Worm (Caenorhabditis elegans) whole organism, L1 larva: Measurements from ENCODE around the gene R13A5.7.

Source experiments
- alr-1 ChIP-seq: fragments of 200-800 bp; sonication (Bioruptor generic); optimal IDR thresholded peaks from 2 replicates; lab custom pipeline; 2018; ENCODE audit warnings: borderline replicate concordance, mild to moderate bottlenecking, missing genetic modification characterization, missing compliant biosample characterization
- ama-1 ChIP-seq: fragments of 150-350 bp; optimal IDR thresholded peaks from 2 replicates; lab custom pipeline; 2014
- ces-1 ChIP-seq: fragments of 150-350 bp; optimal IDR thresholded peaks from 2 replicates; lab custom pipeline; 2014; ENCODE audit warnings: missing biosample characterization, missing genetic modification reagents, missing genetic modification characterization
- dsc-1 ChIP-seq: sonication (generic microtip); optimal IDR thresholded peaks from 2 replicates; lab custom pipeline; 2016; ENCODE audit warnings: mild to moderate bottlenecking, missing genetic modification characterization, missing compliant biosample characterization
- jun-1 ChIP-seq: fragments of 150-350 bp; optimal IDR thresholded peaks from 2 replicates; lab custom pipeline; 2014; ENCODE audit warnings: missing biosample characterization, missing genetic modification reagents, missing genetic modification characterization
- nhr-28 ChIP-seq: fragments of 150-350 bp; optimal IDR thresholded peaks from 2 replicates; lab custom pipeline; 2014; ENCODE audit warnings: missing biosample characterization, missing genetic modification characterization
- nhr-71 ChIP-seq: sonication (generic microtip); optimal IDR thresholded peaks from 2 replicates; lab custom pipeline; 2016; ENCODE audit warnings: mild to moderate bottlenecking, missing genetic modification characterization, moderate library complexity, missing compliant biosample characterization

- no peak for TF ChIP-seq jun-1 (tag; lab: Kevin White, UChicago)
- no peak for TF ChIP-seq ama-1 (lab: Kevin White, UChicago)
- TF ChIP-seq dsc-1 (tag; lab: Kevin White, UChicago) = no peak
- peak; percentile 30 for TF ChIP-seq nhr-71
- TF ChIP-seq alr-1 (tag; lab: Kevin White, UChicago) = no peak
- TF ChIP-seq nhr-28 (tag; lab: Kevin White, UChicago) = no peak
- TF ChIP-seq ces-1 (GFP tag; lab: Kevin White, UChicago) = no peak
Observed at ce11 chrIII:7548963-7549362, 21.0 kb downstream of the R13A5.7 start.
